Worm (Caenorhabditis elegans) whole organism, L3 larva: ENCODE data around the gene Y55H10A.2.

Experiments used
- R02D3.7 ChIP-seq: fragments of 150-350 bp; optimal IDR thresholded peaks from 2 replicates; lab custom pipeline; 2014; ENCODE audit warnings: missing biosample characterization, missing genetic modification characterization
- ZK546.5 ChIP-seq: sonication (generic microtip); optimal IDR thresholded peaks from 2 replicates; lab custom pipeline; 2017; ENCODE audit warnings: missing biosample characterization, missing genetic modification characterization
- aly-2 ChIP-seq: fragments of 150-350 bp; optimal IDR thresholded peaks from 2 replicates; lab custom pipeline; 2014; ENCODE audit warnings: missing biosample characterization, missing genetic modification characterization
- ama-1 ChIP-seq: fragments of 150-350 bp; optimal IDR thresholded peaks from 2 replicates; lab custom pipeline; 2018
- ceh-16 ChIP-seq: sonication (generic microtip); optimal IDR thresholded peaks from 2 replicates; lab custom pipeline; 2017; ENCODE audit warnings: missing biosample characterization, missing genetic modification characterization
- ceh-28 ChIP-seq: fragments of 150-350 bp; optimal IDR thresholded peaks from 2 replicates; lab custom pipeline; 2014; ENCODE audit warnings: missing biosample characterization, missing genetic modification reagents, missing genetic modification characterization
- ceh-82 ChIP-seq: fragments of 150-350 bp; optimal IDR thresholded peaks from 2 replicates; lab custom pipeline; 2014; ENCODE audit warnings: missing biosample characterization, missing genetic modification characterization
- ceh-9 ChIP-seq: sonication (generic microtip); optimal IDR thresholded peaks from 2 replicates; lab custom pipeline; 2018; ENCODE audit warnings: missing biosample characterization, missing genetic modification characterization
- daf-12 ChIP-seq: fragments of 150-350 bp; optimal IDR thresholded peaks from 2 replicates; lab custom pipeline; 2014; ENCODE audit warnings: missing biosample characterization, missing genetic modification reagents, missing genetic modification characterization
- egl-27 ChIP-seq: sonication (generic microtip); optimal IDR thresholded peaks from 4 replicates; lab custom pipeline; 2017; ENCODE audit warnings: missing biosample characterization, missing genetic modification reagents, missing genetic modification characterization
- egl-5 ChIP-seq: fragments of 150-350 bp; optimal IDR thresholded peaks from 2 replicates; lab custom pipeline; 2017; ENCODE audit warnings: missing biosample characterization, missing genetic modification reagents, missing genetic modification characterization, inconsistent platforms
- elt-1 ChIP-seq: fragments of 150-350 bp; optimal IDR thresholded peaks from 2 replicates; lab custom pipeline; 2014; ENCODE audit warnings: missing biosample characterization, missing genetic modification characterization
- elt-2 ChIP-seq: sonication (generic microtip); optimal IDR thresholded peaks from 2 replicates; lab custom pipeline; 2016; ENCODE audit warnings: missing genetic modification reagents, mild to moderate bottlenecking, missing genetic modification characterization, missing compliant biosample characterization
- elt-3 ChIP-seq, 3 experiments: fragments of 150-350 bp in 1 of 3; sonication (generic microtip) in 2 of 3; optimal IDR thresholded peaks; 2 replicates in 2 of 3; 4 replicates in 1 of 3; lab custom pipeline; 2014 to 2017; ENCODE audit warnings: missing biosample characterization in 3 of 3, missing genetic modification characterization in 3 of 3
- eor-1 ChIP-seq, 2 experiments: fragments of 150-350 bp; optimal IDR thresholded peaks; 2 replicates each; lab custom pipeline; 2014 to 2018; ENCODE audit warnings: missing biosample characterization in 2 of 2, missing genetic modification characterization in 2 of 2
- fkh-10 ChIP-seq: sonication (generic microtip); optimal IDR thresholded peaks from 2 replicates; lab custom pipeline; 2017; ENCODE audit warnings: missing biosample characterization, missing genetic modification reagents, missing genetic modification characterization
- fkh-2 ChIP-seq: fragments of 150-350 bp; optimal IDR thresholded peaks from 2 replicates; lab custom pipeline; 2014; ENCODE audit warnings: missing biosample characterization, missing genetic modification reagents, missing genetic modification characterization
- fos-1 ChIP-seq: fragments of 150-350 bp; optimal IDR thresholded peaks from 2 replicates; lab custom pipeline; 2014; ENCODE audit warnings: missing biosample characterization, missing genetic modification characterization
- hmg-11 ChIP-seq: sonication (generic microtip); optimal IDR thresholded peaks from 2 replicates; lab custom pipeline; 2016; ENCODE audit warnings: missing genetic modification characterization, missing compliant biosample characterization
- jun-1 ChIP-seq: fragments of 150-350 bp; optimal IDR thresholded peaks from 2 replicates; lab custom pipeline; 2014; ENCODE audit warnings: missing biosample characterization, missing genetic modification reagents, missing genetic modification characterization
- lin-15B ChIP-seq: fragments of 150-350 bp; optimal IDR thresholded peaks from 2 replicates; lab custom pipeline; 2014; ENCODE audit warnings: missing biosample characterization, missing genetic modification characterization
- lin-39 ChIP-seq: fragments of 150-350 bp; optimal IDR thresholded peaks from 2 replicates; lab custom pipeline; 2018; ENCODE audit warnings: missing biosample characterization, missing genetic modification reagents, missing genetic modification characterization
- lsy-12 ChIP-seq: sonication (generic microtip); optimal IDR thresholded peaks from 2 replicates; lab custom pipeline; 2016; ENCODE audit warnings: mild to moderate bottlenecking, missing genetic modification characterization, missing compliant biosample characterization
- mdl-1 ChIP-seq: fragments of 150-350 bp; optimal IDR thresholded peaks from 2 replicates; lab custom pipeline; 2014; ENCODE audit warnings: missing biosample characterization, missing genetic modification characterization
- mml-1 ChIP-seq: fragments of 150-350 bp; sonication (generic microtip); optimal IDR thresholded peaks from 3 replicates; lab custom pipeline; 2014; ENCODE audit warnings: missing biosample characterization, missing genetic modification characterization
- nfya-1 ChIP-seq: sonication (generic microtip); optimal IDR thresholded peaks from 2 replicates; lab custom pipeline; 2017; ENCODE audit warnings: missing genetic modification characterization, mild to moderate bottlenecking, missing compliant biosample characterization, antibody characterized with exemption, moderate library complexity; ENCODE audit not compliant: insufficient read depth
- nhr-11 ChIP-seq: fragments of 150-350 bp; optimal IDR thresholded peaks from 2 replicates; lab custom pipeline; 2014; ENCODE audit warnings: missing biosample characterization, missing genetic modification characterization
- nhr-12 ChIP-seq: fragments of 150-350 bp; optimal IDR thresholded peaks from 2 replicates; lab custom pipeline; 2014; ENCODE audit warnings: missing biosample characterization, missing genetic modification characterization
- nhr-23 ChIP-seq: fragments of 150-350 bp; optimal IDR thresholded peaks from 2 replicates; lab custom pipeline; 2014; ENCODE audit warnings: missing biosample characterization, missing genetic modification reagents, missing genetic modification characterization
- nhr-237 ChIP-seq: fragments of 150-350 bp; optimal IDR thresholded peaks from 2 replicates; lab custom pipeline; 2014; ENCODE audit warnings: missing biosample characterization, missing genetic modification characterization
- nhr-25 ChIP-seq: sonication (generic microtip); optimal IDR thresholded peaks from 2 replicates; lab custom pipeline; 2017; ENCODE audit warnings: missing biosample characterization, missing genetic modification characterization
- nhr-28 ChIP-seq: fragments of 150-350 bp; optimal IDR thresholded peaks from 2 replicates; lab custom pipeline; 2014; ENCODE audit warnings: missing biosample characterization, missing genetic modification characterization
- nhr-43 ChIP-seq: sonication (generic microtip); optimal IDR thresholded peaks from 2 replicates; lab custom pipeline; 2016; ENCODE audit warnings: mild to moderate bottlenecking, missing genetic modification characterization, missing compliant biosample characterization; ENCODE audit not compliant: poor library complexity, severe bottlenecking
- nhr-67 ChIP-seq: fragments of 150-350 bp; optimal IDR thresholded peaks from 2 replicates; lab custom pipeline; 2014; ENCODE audit warnings: missing biosample characterization, missing genetic modification characterization
- nhr-76 ChIP-seq: fragments of 150-350 bp; sonication (generic microtip); optimal IDR thresholded peaks from 5 replicates; lab custom pipeline; 2014; ENCODE audit warnings: missing biosample characterization, missing genetic modification characterization
- nhr-77 ChIP-seq: fragments of 150-350 bp; optimal IDR thresholded peaks from 2 replicates; lab custom pipeline; 2014; ENCODE audit warnings: missing biosample characterization, missing genetic modification characterization
- pha-4 ChIP-seq: fragments of 150-350 bp; optimal IDR thresholded peaks from 2 replicates; lab custom pipeline; 2014; ENCODE audit warnings: missing biosample characterization, missing genetic modification reagents, missing genetic modification characterization
- pqm-1 ChIP-seq: fragments of 150-350 bp; optimal IDR thresholded peaks from 2 replicates; lab custom pipeline; 2017; ENCODE audit warnings: missing biosample characterization, missing genetic modification characterization, inconsistent platforms
- sea-2 ChIP-seq: fragments of 150-350 bp; sonication (generic microtip); optimal IDR thresholded peaks from 4 replicates; lab custom pipeline; 2014; ENCODE audit warnings: missing biosample characterization, missing genetic modification reagents, missing genetic modification characterization
- skn-1 ChIP-seq: fragments of 150-350 bp; optimal IDR thresholded peaks from 2 replicates; lab custom pipeline; 2014; ENCODE audit warnings: missing biosample characterization, missing genetic modification characterization
- snpc-4 ChIP-seq: fragments of 150-350 bp; optimal IDR thresholded peaks from 2 replicates; lab custom pipeline; 2014; ENCODE audit warnings: missing biosample characterization, missing genetic modification characterization
- tbx-2 ChIP-seq: sonication (generic microtip); optimal IDR thresholded peaks from 2 replicates; lab custom pipeline; 2016; ENCODE audit warnings: mild to moderate bottlenecking, missing genetic modification characterization, missing compliant biosample characterization
- unc-39 ChIP-seq: sonication (generic microtip); optimal IDR thresholded peaks from 4 replicates; lab custom pipeline; 2017; ENCODE audit warnings: missing biosample characterization, missing genetic modification characterization
- unc-62 ChIP-seq: fragments of 150-350 bp; sonication (generic microtip); optimal IDR thresholded peaks from 4 replicates; lab custom pipeline; 2014; ENCODE audit warnings: missing biosample characterization, missing genetic modification reagents, missing genetic modification characterization
- zag-1 ChIP-seq: fragments of 150-350 bp; optimal IDR thresholded peaks from 2 replicates; lab custom pipeline; 2014; ENCODE audit warnings: missing biosample characterization, missing genetic modification characterization
- ztf-11 ChIP-seq: fragments of 150-350 bp; optimal IDR thresholded peaks from 2 replicates; lab custom pipeline; 2014; ENCODE audit warnings: missing biosample characterization, missing genetic modification characterization
- ztf-4 ChIP-seq: fragments of 150-350 bp; optimal IDR thresholded peaks from 2 replicates; lab custom pipeline; 2014; ENCODE audit warnings: missing biosample characterization, missing genetic modification characterization

The Y55H10A.2 gene

ce11 chrIV:3383203-3383602 is 19.9 kb downstream of the Y55H10A.2 start:
- no peak for TF ChIP-seq nhr-77

- TF ChIP-seq nhr-12 (tag; lab: Kevin White, UChicago), result no peak
- TF ChIP-seq zag-1, result no peak
These were observed 20.7 kb downstream of the Y55H10A.2 start, which contains the start of gene B0546.4 for ce11 chrIV:3384047-3384446. Gene B0546.4 (minus strand): TSS chrIV:3384147.

- TF ChIP-seq ceh-16 (tag; lab: Kevin White, UChicago) (no peak), fkh-2 (tag; lab: Kevin White, UChicago) (no peak), aly-2 (no peak), ceh-9 (tag; lab: Kevin White, UChicago) (no peak), nhr-12 (tag; lab: Kevin White, UChicago) (no peak), egl-27 (tag; lab: Kevin White, UChicago) (peak; percentile 8), sea-2 (no peak), ZK546.5 (tag; lab: Kevin White, UChicago) (no peak), lin-39 (tag; lab: Kevin White, UChicago) (peak; percentile 38), hmg-11 (tag; lab: Kevin White, UChicago) (peak; percentile 95), unc-62 (no peak), mml-1 (tag; lab: Kevin White, UChicago) (no peak), ztf-11 (tag; lab: Kevin White, UChicago) (no peak), nhr-11 (tag; lab: Kevin White, UChicago) (no peak), zag-1 (no peak), nhr-237 (no peak), snpc-4 (tag; lab: Kevin White, UChicago) (peak; percentile 16), jun-1 (peak; percentile 78), R02D3.7 (tag; lab: Kevin White, UChicago) (peak; percentile 63), daf-12 (tag; lab: Kevin White, UChicago) (no peak), nfya-1 (tag; lab: Kevin White, UChicago) (peak; percentile 98), mdl-1 (peak; percentile 71), nhr-77 (no peak), pqm-1 (tag; lab: Kevin White, UChicago) (peak; percentile 54), nhr-25 (tag; lab: Kevin White, UChicago) (peak; percentile 87), lsy-12 (peak; percentile 89), nhr-67 (tag; lab: Kevin White, UChicago) (no peak), elt-2 (tag; lab: Kevin White, UChicago) (peak; percentile 73), unc-39 (tag; lab: Kevin White, UChicago) (no peak), pha-4 (tag; lab: Kevin White, UChicago) (peak; percentile 90), ceh-82 (peak; percentile 37), fos-1 (no peak), lin-15B (tag; lab: Kevin White, UChicago) (peak; percentile 85), fkh-10 (peak; percentile 64), ama-1 (lab: Kevin White, UChicago) (no peak), skn-1 (tag; lab: Kevin White, UChicago) (peak; percentile 60), nhr-28 (tag; lab: Kevin White, UChicago) (no peak), nhr-23 (tag; lab: Kevin White, UChicago) (peak; percentile 81), egl-5 (tag; lab: Kevin White, UChicago) (peak; percentile 9), nhr-76 (tag; lab: Kevin White, UChicago) (no peak), ceh-28 (tag; lab: Kevin White, UChicago) (peak; percentile 89), nhr-43 (tag; lab: Kevin White, UChicago) (peak; percentile 82), tbx-2 (tag; lab: Kevin White, UChicago) (peak; percentile 72), elt-3 (tag; optimal IDR thresholded peaks at IDR 0.05; lab: Kevin White, UChicago) (no peak), eor-1 (tag; optimal IDR thresholded peaks at IDR 0.05; lab: Kevin White, UChicago) (peak in 1 of 2 experiments; percentile 19), ztf-4 (no peak), elt-1 (peak; percentile 51)
These were observed 21.3 kb downstream of the Y55H10A.2 start for ce11 chrIV:3384593-3384992.
